Fruit fly (Drosophila melanogaster) whole organism, embryonic: ENCODE data around the gene Mocs1.

Source experiments
- Adf1 ChIP-seq: fragments of 200-800 bp; sonication (Bioruptor generic); IDR thresholded peaks from 2 replicates; pipeline ENCODE4 v1.3.6; 2022; ENCODE audit warnings: missing biosample characterization, missing genetic modification characterization
- Aef1 ChIP-seq: fragments of 200-800 bp; sonication (Bioruptor generic); IDR thresholded peaks from 3 replicates; pipeline ENCODE4 v1.3.6; 2022; ENCODE audit warnings: missing biosample characterization, missing genetic modification characterization
- Asciz ChIP-seq: fragments of 200-800 bp; sonication (Bioruptor generic); optimal IDR thresholded peaks from 2 replicates; lab custom pipeline; 2017; ENCODE audit warnings: missing biosample characterization, mild to moderate bottlenecking, missing genetic modification characterization, missing genetic modification reagents
- CG10543 ChIP-seq: fragments of 200-800 bp; sonication (Bioruptor generic); optimal IDR thresholded peaks from 3 replicates; lab custom pipeline; 2017; ENCODE audit warnings: missing biosample characterization, mild to moderate bottlenecking, missing genetic modification characterization, moderate library complexity
- CG10979 ChIP-seq: fragments of 200-800 bp; sonication (Bioruptor generic); optimal IDR thresholded peaks from 2 replicates; lab custom pipeline; 2018; ENCODE audit warnings: missing biosample characterization, mild to moderate bottlenecking, missing genetic modification characterization, moderate library complexity
- CG11247 ChIP-seq: fragments of 200-800 bp; sonication (Bioruptor generic); IDR thresholded peaks from 2 replicates; pipeline ENCODE4 v1.3.6; 2022; ENCODE audit warnings: missing biosample characterization, missing genetic modification characterization
- CG12236 ChIP-seq: fragments of 200-800 bp; sonication (Bioruptor generic); optimal IDR thresholded peaks from 2 replicates; lab custom pipeline; 2016; ENCODE audit warnings: missing biosample characterization, missing genetic modification characterization
- CG15269 ChIP-seq: fragments of 200-800 bp; sonication (Bioruptor generic); optimal IDR thresholded peaks from 2 replicates; lab custom pipeline; 2018; ENCODE audit warnings: missing biosample characterization, mild to moderate bottlenecking, missing genetic modification characterization, moderate library complexity
- CG15601 ChIP-seq: fragments of 200-800 bp; sonication (Bioruptor generic); optimal IDR thresholded peaks from 3 replicates; lab custom pipeline; 2019; ENCODE audit warnings: missing biosample characterization, mild to moderate bottlenecking, missing genetic modification characterization, moderate library complexity
- CG1602 ChIP-seq: fragments of 200-800 bp; sonication (Bioruptor generic); optimal IDR thresholded peaks from 3 replicates; lab custom pipeline; 2016; ENCODE audit warnings: missing biosample characterization, missing genetic modification characterization
- CG17359 ChIP-seq: fragments of 200-800 bp; sonication (Bioruptor generic); optimal IDR thresholded peaks from 3 replicates; lab custom pipeline; 2018; ENCODE audit warnings: missing biosample characterization, mild to moderate bottlenecking, missing genetic modification characterization, moderate library complexity
- CG17802 ChIP-seq: fragments of 200-800 bp; sonication (Bioruptor generic); optimal IDR thresholded peaks from 2 replicates; lab custom pipeline; 2018; ENCODE audit warnings: missing biosample characterization, mild to moderate bottlenecking, missing genetic modification characterization, moderate library complexity
- CG18011 ChIP-seq: fragments of 200-800 bp; sonication (Bioruptor generic); optimal IDR thresholded peaks from 2 replicates; lab custom pipeline; 2017; ENCODE audit warnings: missing biosample characterization, missing genetic modification characterization, mild to moderate bottlenecking, moderate library complexity, missing genotype
- CG18599 ChIP-seq: fragments of 200-800 bp; sonication (Bioruptor generic); optimal IDR thresholded peaks from 3 replicates; lab custom pipeline; 2017; ENCODE audit warnings: missing biosample characterization, missing genetic modification characterization, mild to moderate bottlenecking, moderate library complexity, missing genetic modification reagents
- CG2199 ChIP-seq: fragments of 200-800 bp; sonication (Bioruptor generic); IDR thresholded peaks from 3 replicates; pipeline ENCODE4 v1.3.6; 2022; ENCODE audit warnings: missing biosample characterization, missing genetic modification characterization
- CG2875 ChIP-seq: fragments of 200-800 bp; sonication (Bioruptor generic); optimal IDR thresholded peaks from 2 replicates; lab custom pipeline; 2017; ENCODE audit warnings: missing biosample characterization, mild to moderate bottlenecking, missing genetic modification characterization, missing genetic modification reagents
- CG32767 ChIP-seq: fragments of 200-800 bp; sonication (Bioruptor generic); IDR thresholded peaks from 2 replicates; pipeline ENCODE4 v1.3.6; 2022; ENCODE audit warnings: missing biosample characterization, missing genetic modification characterization
- CG33213 ChIP-seq: fragments of 200-800 bp; sonication (Bioruptor generic); optimal IDR thresholded peaks from 3 replicates; lab custom pipeline; 2016; ENCODE audit warnings: missing biosample characterization, missing genetic modification characterization
- CG4360 ChIP-seq: fragments of 200-800 bp; sonication (Bioruptor generic); IDR thresholded peaks from 2 replicates; pipeline ENCODE4 v1.3.6; 2022; ENCODE audit warnings: missing biosample characterization, missing genetic modification characterization
- CG4404 ChIP-seq: fragments of 200-800 bp; sonication (Bioruptor generic); IDR thresholded peaks from 2 replicates; pipeline ENCODE4 v1.3.6; 2022; ENCODE audit warnings: missing biosample characterization, missing genetic modification characterization
- CG4730 ChIP-seq: fragments of 200-800 bp; sonication (Bioruptor generic); IDR thresholded peaks from 2 replicates; pipeline ENCODE4 v1.3.6; 2022; ENCODE audit warnings: missing biosample characterization, missing genetic modification characterization
- CG7556 ChIP-seq: fragments of 200-800 bp; sonication (Bioruptor generic); optimal IDR thresholded peaks from 2 replicates; lab custom pipeline; 2017; ENCODE audit warnings: missing biosample characterization, mild to moderate bottlenecking, missing genetic modification characterization
- CG8359 ChIP-seq: fragments of 200-800 bp; sonication (Bioruptor generic); optimal IDR thresholded peaks from 2 replicates; lab custom pipeline; 2017; ENCODE audit warnings: missing biosample characterization, mild to moderate bottlenecking, missing genetic modification characterization, borderline replicate concordance
- CG9727 ChIP-seq: fragments of 200-800 bp; sonication (Bioruptor generic); optimal IDR thresholded peaks from 3 replicates; lab custom pipeline; 2017; ENCODE audit warnings: missing biosample characterization, mild to moderate bottlenecking, missing genetic modification characterization
- Drgx ChIP-seq: fragments of 200-800 bp; sonication (Bioruptor generic); IDR thresholded peaks from 2 replicates; pipeline ENCODE4 v1.3.6; 2022; ENCODE audit warnings: missing biosample characterization, missing genetic modification characterization
- E2f1 ChIP-seq: fragments of 200-800 bp; sonication (Bioruptor generic); IDR thresholded peaks from 2 replicates; pipeline ENCODE4 v1.3.6; 2022; ENCODE audit warnings: missing biosample characterization, missing genetic modification characterization
- ERR ChIP-seq: fragments of 200-800 bp; sonication (Bioruptor generic); optimal IDR thresholded peaks from 2 replicates; lab custom pipeline; 2016; ENCODE audit warnings: missing biosample characterization, missing genetic modification characterization
- Hmx ChIP-seq: fragments of 200-800 bp; sonication (Bioruptor generic); optimal IDR thresholded peaks from 2 replicates; lab custom pipeline; 2016; ENCODE audit warnings: missing biosample characterization, missing genetic modification characterization
- Sox102F ChIP-seq: fragments of 200-800 bp; sonication (Bioruptor generic); optimal IDR thresholded peaks from 2 replicates; lab custom pipeline; 2018; ENCODE audit warnings: missing biosample characterization, mild to moderate bottlenecking, missing genetic modification characterization, moderate library complexity
- Usf ChIP-seq: fragments of 200-800 bp; sonication (Bioruptor generic); optimal IDR thresholded peaks from 2 replicates; lab custom pipeline; 2017; ENCODE audit warnings: missing genotype, missing biosample characterization, missing genetic modification characterization
- ab ChIP-seq: fragments of 200-800 bp; sonication (Bioruptor generic); optimal IDR thresholded peaks from 2 replicates; lab custom pipeline; 2016; ENCODE audit warnings: missing biosample characterization, missing genetic modification characterization
- abd-A ChIP-seq: fragments of 200-800 bp; sonication (Bioruptor generic); optimal IDR thresholded peaks from 3 replicates; lab custom pipeline; 2019; ENCODE audit warnings: missing biosample characterization, mild to moderate bottlenecking, missing genetic modification characterization, moderate library complexity
- ap ChIP-seq: fragments of 200-800 bp; sonication (Bioruptor generic); IDR thresholded peaks from 2 replicates; pipeline ENCODE4 v1.3.6; 2022; ENCODE audit warnings: missing biosample characterization, missing genetic modification characterization
- bcd ChIP-seq: fragments of 200-800 bp; sonication (Bioruptor generic); optimal IDR thresholded peaks from 2 replicates; lab custom pipeline; 2017; ENCODE audit warnings: missing biosample characterization, mild to moderate bottlenecking, missing genetic modification characterization
- bowl ChIP-seq: fragments of 200-800 bp; sonication (Bioruptor generic); IDR thresholded peaks from 2 replicates; pipeline ENCODE4 v1.3.6; 2022; ENCODE audit warnings: missing biosample characterization, missing genetic modification characterization
- br ChIP-seq: fragments of >200 bp; optimal IDR thresholded peaks from 2 replicates; lab custom pipeline; 2017
- corto ChIP-seq: fragments of 200-800 bp; sonication (Bioruptor generic); optimal IDR thresholded peaks from 2 replicates; lab custom pipeline; 2016; ENCODE audit warnings: missing biosample characterization, mild to moderate bottlenecking, missing genetic modification characterization, moderate library complexity
- da ChIP-seq: fragments of 200-800 bp; sonication (Bioruptor generic); optimal IDR thresholded peaks from 2 replicates; lab custom pipeline; 2016; ENCODE audit warnings: missing biosample characterization, missing genetic modification characterization
- dmrt99B ChIP-seq: fragments of 200-800 bp; sonication (Bioruptor generic); optimal IDR thresholded peaks from 2 replicates; lab custom pipeline; 2018; ENCODE audit warnings: missing biosample characterization, mild to moderate bottlenecking, missing genetic modification characterization, moderate library complexity
- hth ChIP-seq: fragments of >200 bp; optimal IDR thresholded peaks from 2 replicates; lab custom pipeline; 2017; ENCODE audit warnings: inconsistent platforms
- kni ChIP-seq: fragments of 200-800 bp; sonication (Bioruptor generic); optimal IDR thresholded peaks from 3 replicates; lab custom pipeline; 2017; ENCODE audit warnings: mild to moderate bottlenecking, missing biosample characterization, missing genetic modification reagents, missing genetic modification characterization
- lola ChIP-seq, 3 experiments: fragments of >200 bp in 2 of 3; fragments of 200-800 bp in 1 of 3; sonication (Bioruptor generic) in 1 of 3; optimal IDR thresholded peaks; 2 replicates each; lab custom pipeline; 2017 to 2019; ENCODE audit warnings: missing biosample characterization in 3 of 3, missing genetic modification characterization in 3 of 3, mild to moderate bottlenecking in 1 of 3, moderate library complexity in 1 of 3
- mld ChIP-seq: fragments of 200-800 bp; sonication (Bioruptor generic); IDR thresholded peaks from 3 replicates; pipeline ENCODE4 v1.3.6; 2022; ENCODE audit warnings: missing biosample characterization, missing genetic modification characterization; ENCODE audit not compliant: partially characterized antibody
- sd ChIP-seq: fragments of 200-800 bp; sonication (Bioruptor generic); optimal IDR thresholded peaks from 3 replicates; lab custom pipeline; 2018; ENCODE audit warnings: missing biosample characterization, mild to moderate bottlenecking, missing genetic modification characterization, moderate library complexity
- shn ChIP-seq: fragments of 200-800 bp; sonication (Bioruptor generic); optimal IDR thresholded peaks from 3 replicates; lab custom pipeline; 2016; ENCODE audit warnings: missing biosample characterization, missing genetic modification characterization
- slou ChIP-seq: fragments of 200-800 bp; sonication (Bioruptor generic); optimal IDR thresholded peaks from 3 replicates; lab custom pipeline; 2016; ENCODE audit warnings: missing biosample characterization, missing genetic modification characterization
- sob ChIP-seq: fragments of 200-800 bp; sonication (Bioruptor generic); IDR thresholded peaks from 2 replicates; pipeline ENCODE4 v1.3.6; 2022; ENCODE audit warnings: missing biosample characterization, missing genetic modification characterization
- stwl ChIP-seq: fragments of 200-800 bp; sonication (Bioruptor generic); optimal IDR thresholded peaks from 3 replicates; lab custom pipeline; 2018; ENCODE audit warnings: missing biosample characterization, mild to moderate bottlenecking, missing genetic modification characterization, moderate library complexity
- tio ChIP-seq: fragments of 200-800 bp; sonication (Bioruptor generic); optimal IDR thresholded peaks from 2 replicates; lab custom pipeline; 2017; ENCODE audit warnings: missing biosample characterization, missing genetic modification characterization, inconsistent platforms
- usp ChIP-seq: fragments of >200 bp; optimal IDR thresholded peaks from 2 replicates; lab custom pipeline; 2017; ENCODE audit warnings: missing biosample characterization, missing genetic modification characterization
- zen2 ChIP-seq: fragments of 200-800 bp; sonication (Bioruptor generic); IDR thresholded peaks from 3 replicates; pipeline ENCODE4 v1.3.6; 2022; ENCODE audit warnings: missing biosample characterization, missing genetic modification characterization; ENCODE audit not compliant: partially characterized antibody

Gene Mocs1

DNA sequence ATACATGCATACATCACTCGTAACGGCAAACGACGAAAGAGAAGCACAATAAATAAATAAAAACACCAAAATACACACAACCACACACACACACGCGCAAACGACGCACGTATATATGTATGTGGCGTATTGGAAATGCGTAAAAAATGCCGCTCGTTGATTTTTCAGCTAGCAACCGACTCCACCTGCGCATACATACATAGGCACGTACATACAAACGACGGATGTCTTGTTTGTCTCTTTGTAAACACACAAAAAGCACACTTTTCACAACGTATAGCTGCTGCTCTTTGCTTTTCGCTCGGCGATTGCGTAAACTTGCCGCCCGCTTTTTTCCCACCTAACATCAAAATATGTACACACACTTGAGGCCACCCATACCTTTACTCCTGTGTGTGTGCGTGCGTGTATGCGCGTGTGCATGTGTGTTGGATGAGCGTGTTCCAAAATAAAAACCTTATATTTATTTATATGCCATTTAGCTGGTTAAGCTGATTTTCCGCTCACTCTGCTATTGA is 49.6 kb downstream of the Mocs1 start (continued):
- no peak for TF ChIP-seq bowl
- TF ChIP-seq kni: peak; percentile 95
- TF ChIP-seq CG8359 (GFP tag; lab: Kevin White, UChicago): no peak
- no peak for TF ChIP-seq CG4404 (GFP tag; lab: Robert Waterston, UW)
- peak; percentile 96 for TF ChIP-seq abd-A (tag; lab: Kevin White, UChicago)
- no peak for TF ChIP-seq CG15269
- TF ChIP-seq CG32767: no peak
- peak; percentile 94 for TF ChIP-seq CG10543 (GFP tag; lab: Kevin White, UChicago)
- TF ChIP-seq Usf (GFP tag; lab: Kevin White, UChicago): no peak
- TF ChIP-seq da (GFP tag; lab: Kevin White, UChicago): no peak
- TF ChIP-seq CG17359: peak; percentile 40
- TF ChIP-seq Drgx (GFP tag; lab: Robert Waterston, UW): no peak
- no peak for TF ChIP-seq slou (GFP tag; lab: Kevin White, UChicago)
- no peak for TF ChIP-seq stwl (tag; lab: Kevin White, UChicago)
- TF ChIP-seq CG10979 (tag; lab: Kevin White, UChicago): no peak
- TF ChIP-seq CG33213: no peak
- no peak for TF ChIP-seq E2f1 (GFP tag; lab: Robert Waterston, UW)
- no peak for TF ChIP-seq dmrt99B (tag; lab: Kevin White, UChicago)
- TF ChIP-seq ap (GFP tag; lab: Robert Waterston, UW): no peak
- peak; percentile 12 for TF ChIP-seq CG9727 (GFP tag; lab: Kevin White, UChicago)
- no peak for TF ChIP-seq Aef1 (GFP tag; lab: Robert Waterston, UW)
- TF ChIP-seq CG12236: no peak
- TF ChIP-seq CG15601: peak; percentile 65
- TF ChIP-seq bcd (GFP tag; lab: Kevin White, UChicago): no peak
- no peak for TF ChIP-seq CG11247 (GFP tag; lab: Robert Waterston, UW)
- no peak for TF ChIP-seq CG2199
- no peak for TF ChIP-seq zen2 (GFP tag; lab: Robert Waterston, UW)
- TF ChIP-seq CG1602 (GFP tag; lab: Kevin White, UChicago): no peak
- TF ChIP-seq Hmx (GFP tag; lab: Kevin White, UChicago): no peak
- TF ChIP-seq tio: no peak
- peak in 1 of 3 experiments; percentile 62 for TF ChIP-seq lola (GFP tag; optimal IDR thresholded peaks at IDR 0.05; lab: Kevin White, UChicago)
- peak; percentile 67 for TF ChIP-seq CG18599 (GFP tag; lab: Kevin White, UChicago)
- TF ChIP-seq Asciz (GFP tag; lab: Kevin White, UChicago): peak; percentile 20
- TF ChIP-seq usp (GFP tag; lab: Kevin White, UChicago): no peak
- peak; percentile 35 for TF ChIP-seq CG2875 (GFP tag; lab: Kevin White, UChicago)
- TF ChIP-seq br (lab: Kevin White, UChicago): no peak
- no peak for TF ChIP-seq ab (GFP tag; lab: Kevin White, UChicago)
- peak; percentile 48 for TF ChIP-seq sob (GFP tag; lab: Robert Waterston, UW)
- no peak for TF ChIP-seq hth (lab: Kevin White, UChicago)
- no peak for TF ChIP-seq CG17802
- no peak for TF ChIP-seq CG18011 (GFP tag; lab: Kevin White, UChicago)
- TF ChIP-seq CG7556 (GFP tag; lab: Kevin White, UChicago): no peak
- no peak for TF ChIP-seq Sox102F (GFP tag; lab: Kevin White, UChicago)
- peak; percentile 5; the same call in 1 of the 2 replicates for TF ChIP-seq CG4360 (GFP tag; lab: Robert Waterston, UW)
- peak; percentile 80 for TF ChIP-seq sd
- no peak for TF ChIP-seq shn (GFP tag; lab: Kevin White, UChicago)
- TF ChIP-seq CG4730 (GFP tag; lab: Robert Waterston, UW): no peak
- TF ChIP-seq corto (GFP tag; lab: Kevin White, UChicago): peak; percentile 63
- no peak for TF ChIP-seq ERR
- TF ChIP-seq mld (GFP tag; lab: Robert Waterston, UW): no peak
- TF ChIP-seq Adf1 (GFP tag; lab: Robert Waterston, UW): no peak; the same call in 1 of the 2 replicates
